In genomic region chr2L:468745-469358, dm6 we compare ENCODE assay signal across 5 fruit fly cellular contexts.
TF ChIP-seq lines count a peak whose summit lies in the region.

No protein-coding gene starts in this region.

- peak; percentile 11 for TF ChIP-seq CTCF in whole organism, embryonic (GFP tag; optimal IDR thresholded peaks at IDR 0.05; lab: Kevin White, UChicago)

TF ChIP-seq in whole organism, adult, 20 proteins besides CTCF, POLR2A, EP300 and RAD21 (continues in another document):
- TF ChIP-seq tj (GFP tag; optimal IDR thresholded peaks at IDR 0.05; lab: Kevin White, UChicago), result peak; percentile 60
- peak; percentile 18 for TF ChIP-seq CG7045 (GFP tag; optimal IDR thresholded peaks at IDR 0.05; lab: Kevin White, UChicago)
- TF ChIP-seq Mnt (GFP tag; optimal IDR thresholded peaks at IDR 0.05; lab: Kevin White, UChicago), result no peak
- TF ChIP-seq Clk (GFP tag; optimal IDR thresholded peaks at IDR 0.05; lab: Kevin White, UChicago), result no peak
- TF ChIP-seq CG33017 (tag; optimal IDR thresholded peaks at IDR 0.05; lab: Kevin White, UChicago), result peak; percentile 63
- TF ChIP-seq ovo (GFP tag; optimal IDR thresholded peaks at IDR 0.05; lab: Kevin White, UChicago), result no peak
- no peak for TF ChIP-seq bab1 (GFP tag; optimal IDR thresholded peaks at IDR 0.05; lab: Kevin White, UChicago)
- peak; percentile 48 for TF ChIP-seq CG5204 (GFP tag; optimal IDR thresholded peaks at IDR 0.05; lab: Kevin White, UChicago)
- TF ChIP-seq toe (GFP tag; optimal IDR thresholded peaks at IDR 0.05; lab: Kevin White, UChicago), result no peak
- peak; percentile 50 for TF ChIP-seq CG11617 (GFP tag; optimal IDR thresholded peaks at IDR 0.05; lab: Kevin White, UChicago)
- peak; percentile 14 for TF ChIP-seq pad (GFP tag; optimal IDR thresholded peaks at IDR 0.05; lab: Kevin White, UChicago)
- TF ChIP-seq cnc (optimal IDR thresholded peaks at IDR 0.05; lab: Kevin White, UChicago), result no peak
- TF ChIP-seq CG1620 (GFP tag; optimal IDR thresholded peaks at IDR 0.05; lab: Kevin White, UChicago), result no peak
- peak; percentile 32 for TF ChIP-seq Hr96 (GFP tag; optimal IDR thresholded peaks at IDR 0.05; lab: Kevin White, UChicago)
- TF ChIP-seq cic (GFP tag; optimal IDR thresholded peaks at IDR 0.05; lab: Kevin White, UChicago), result peak; percentile 84
- TF ChIP-seq CG12768 (GFP tag; optimal IDR thresholded peaks at IDR 0.05; lab: Kevin White, UChicago), result peak; percentile 65
- TF ChIP-seq CG7101 (tag; optimal IDR thresholded peaks at IDR 0.05; lab: Kevin White, UChicago), result peak; percentile 68
- TF ChIP-seq CG14711 (tag; optimal IDR thresholded peaks at IDR 0.05; lab: Kevin White, UChicago), result peak; percentile 74

TF ChIP-seq in whole organism, embryonic, 481 proteins besides CTCF, POLR2A, EP300 and RAD21 (continues in another document):
- TF ChIP-seq CG11723 (GFP tag; optimal IDR thresholded peaks at IDR 0.05; lab: Kevin White, UChicago) (peak; percentile 59), Scr (GFP tag; IDR thresholded peaks at IDR 0.05; lab: Robert Waterston, UW; ENCODE audit: partially characterized antibody) (no peak), NK7.1 (GFP tag; optimal IDR thresholded peaks at IDR 0.05; lab: Kevin White, UChicago) (peak; percentile 49), Fer2 (tag; optimal IDR thresholded peaks at IDR 0.05; lab: Kevin White, UChicago) (no peak), al (GFP tag; IDR thresholded peaks at IDR 0.05; lab: Robert Waterston, UW) (peak; percentile 56; the same call in 1 of the 2 replicates), yki (optimal IDR thresholded peaks at IDR 0.05; lab: Kevin White, UChicago) (no peak), CG17912 (GFP tag; optimal IDR thresholded peaks at IDR 0.05; lab: Kevin White, UChicago) (no peak), CG17568 (GFP tag; optimal IDR thresholded peaks at IDR 0.05; lab: Kevin White, UChicago) (peak; percentile 61), CG14441 (GFP tag; IDR thresholded peaks at IDR 0.05; lab: Robert Waterston, UW) (peak; percentile 74), CG7987 (GFP tag; optimal IDR thresholded peaks at IDR 0.05; lab: Kevin White, UChicago) (peak; percentile 17), Camta (GFP tag; optimal IDR thresholded peaks at IDR 0.05; lab: Kevin White, UChicago) (peak; percentile 66), Optix (GFP tag; IDR thresholded peaks at IDR 0.05; lab: Robert Waterston, UW) (peak; percentile 72), CG8944 (GFP tag; optimal IDR thresholded peaks at IDR 0.05; lab: Kevin White, UChicago) (peak; percentile 58), tx (GFP tag; optimal IDR thresholded peaks at IDR 0.05; lab: Kevin White, UChicago) (peak; percentile 23), jumu (GFP tag; optimal IDR thresholded peaks at IDR 0.05; lab: Kevin White, UChicago) (peak; percentile 69), CG2875 (GFP tag; optimal IDR thresholded peaks at IDR 0.05; lab: Kevin White, UChicago) (peak; percentile 76), CG15696 (tag; optimal IDR thresholded peaks at IDR 0.05; lab: Kevin White, UChicago) (no peak), Ravus (GFP tag; IDR thresholded peaks at IDR 0.05; lab: Robert Waterston, UW) (peak; percentile 31), oc (tag; optimal IDR thresholded peaks at IDR 0.05; lab: Kevin White, UChicago) (peak; percentile 81)

TF ChIP-seq in whole organism, prepupa, 60 proteins besides CTCF, POLR2A, EP300 and RAD21 (continues in another document):
- TF ChIP-seq net (GFP tag; optimal IDR thresholded peaks at IDR 0.05; lab: Kevin White, UChicago) (peak; percentile 76), pdm3 (GFP tag; optimal IDR thresholded peaks at IDR 0.05; lab: Kevin White, UChicago) (peak; percentile 55), topi (GFP tag; optimal IDR thresholded peaks at IDR 0.05; lab: Kevin White, UChicago) (peak; percentile 37), CG6854 (GFP tag; optimal IDR thresholded peaks at IDR 0.05; lab: Kevin White, UChicago) (no peak), Ets21C (GFP tag; optimal IDR thresholded peaks at IDR 0.05; lab: Kevin White, UChicago) (no peak), CG31627 (GFP tag; optimal IDR thresholded peaks at IDR 0.05; lab: Kevin White, UChicago) (peak; percentile 37), achi (GFP tag; optimal IDR thresholded peaks at IDR 0.05; lab: Kevin White, UChicago) (peak; percentile 43), Ets96B (tag; optimal IDR thresholded peaks at IDR 0.05; lab: Kevin White, UChicago) (peak; percentile 65), Eip78C (GFP tag; lab: Kevin White, UChicago) (peak; percentile 87), ss (GFP tag; optimal IDR thresholded peaks at IDR 0.05; lab: Kevin White, UChicago) (no peak), Hr4 (GFP tag; optimal IDR thresholded peaks at IDR 0.05; lab: Kevin White, UChicago) (peak; percentile 88), Sox14 (GFP tag; optimal IDR thresholded peaks at IDR 0.05; lab: Kevin White, UChicago) (peak; percentile 72), CG10631 (GFP tag; optimal IDR thresholded peaks at IDR 0.05; lab: Kevin White, UChicago) (peak; percentile 38), CG4318 (GFP tag; optimal IDR thresholded peaks at IDR 0.05; lab: Kevin White, UChicago) (peak; percentile 69), CG9139 (GFP tag; optimal IDR thresholded peaks at IDR 0.05; lab: Kevin White, UChicago) (no peak), CG6808 (GFP tag; optimal IDR thresholded peaks at IDR 0.05; lab: Kevin White, UChicago) (peak; percentile 45), CG8632 (GFP tag; optimal IDR thresholded peaks at IDR 0.05; lab: Kevin White, UChicago) (no peak), CG32006 (GFP tag; optimal IDR thresholded peaks at IDR 0.05; lab: Kevin White, UChicago) (peak; percentile 87), Smox (GFP tag; optimal IDR thresholded peaks at IDR 0.05; lab: Kevin White, UChicago) (peak; percentile 19), fd59A (GFP tag; optimal IDR thresholded peaks at IDR 0.05; lab: Kevin White, UChicago) (no peak)

TF ChIP-seq in whole organism, pupa, 21 proteins besides CTCF, POLR2A, EP300 and RAD21:
- TF ChIP-seq EcR (GFP tag; optimal IDR thresholded peaks at IDR 0.05; lab: Kevin White, UChicago) (no peak), CG9948 (tag; optimal IDR thresholded peaks at IDR 0.05; lab: Kevin White, UChicago) (peak; percentile 63), Pif1B (GFP tag; optimal IDR thresholded peaks at IDR 0.05; lab: Kevin White, UChicago) (peak; percentile 59), CG10348 (GFP tag; IDR thresholded peaks at IDR 0.05; lab: Robert Waterston, UW) (peak; percentile 21; the same call in 1 of the 2 replicates), CG32121 (GFP tag; IDR thresholded peaks at IDR 0.05; lab: Robert Waterston, UW) (peak; percentile 75), CG13204 (GFP tag; optimal IDR thresholded peaks at IDR 0.05; lab: Kevin White, UChicago) (peak; percentile 36), D1 (tag; optimal IDR thresholded peaks at IDR 0.05; lab: Kevin White, UChicago) (no peak), rn (GFP tag; IDR thresholded peaks at IDR 0.05; lab: Robert Waterston, UW) (peak; percentile 49; the same call in 1 of the 2 replicates), Pif1A (GFP tag; optimal IDR thresholded peaks at IDR 0.05; lab: Kevin White, UChicago) (peak; percentile 58), CG8159 (tag; optimal IDR thresholded peaks at IDR 0.05; lab: Kevin White, UChicago) (peak; percentile 56), CG17806 (tag; optimal IDR thresholded peaks at IDR 0.05; lab: Kevin White, UChicago) (peak; percentile 61), CG8301 (tag; optimal IDR thresholded peaks at IDR 0.05; lab: Kevin White, UChicago) (peak; percentile 82), CG4496 (GFP tag; IDR thresholded peaks at IDR 0.05; lab: Robert Waterston, UW) (peak; percentile 85), fd96Ca (GFP tag; IDR thresholded peaks at IDR 0.05; lab: Robert Waterston, UW) (peak; percentile 86), Ets98B (GFP tag; IDR thresholded peaks at IDR 0.05; lab: Robert Waterston, UW) (peak; percentile 79), CG12605 (GFP tag; IDR thresholded peaks at IDR 0.05; lab: Robert Waterston, UW) (peak; percentile 81), gl (tag; optimal IDR thresholded peaks at IDR 0.05; lab: Kevin White, UChicago) (no peak), CG14655 (GFP tag; optimal IDR thresholded peaks at IDR 0.05; lab: Kevin White, UChicago) (peak; percentile 87), CG15710 (tag; optimal IDR thresholded peaks at IDR 0.05; lab: Kevin White, UChicago) (peak; percentile 23), CG34367 (tag; optimal IDR thresholded peaks at IDR 0.05; lab: Kevin White, UChicago) (peak; percentile 38), Snoo (tag; optimal IDR thresholded peaks at IDR 0.05; lab: Kevin White, UChicago) (no peak)

TF ChIP-seq in whole organism, wandering third instar larva, 38 proteins besides CTCF, POLR2A, EP300 and RAD21 (continues in another document):
- TF ChIP-seq Vsx2 (GFP tag; optimal IDR thresholded peaks at IDR 0.05; lab: Kevin White, UChicago; ENCODE audit: partially characterized antibody) (no peak), psq (GFP tag; optimal IDR thresholded peaks at IDR 0.05; lab: Kevin White, UChicago) (peak; percentile 70), sv (GFP tag; optimal IDR thresholded peaks at IDR 0.05; lab: Kevin White, UChicago) (peak; percentile 16), dmrt93B (GFP tag; optimal IDR thresholded peaks at IDR 0.05; lab: Kevin White, UChicago) (peak; percentile 17), h (GFP tag; optimal IDR thresholded peaks at IDR 0.05; lab: Kevin White, UChicago) (peak; percentile 65), rgr (GFP tag; optimal IDR thresholded peaks at IDR 0.05; lab: Kevin White, UChicago) (peak; percentile 60), ey (GFP tag; optimal IDR thresholded peaks at IDR 0.05; lab: Kevin White, UChicago) (peak; percentile 67), N (GFP tag; optimal IDR thresholded peaks at IDR 0.05; lab: Kevin White, UChicago) (no peak), jim (GFP tag; optimal IDR thresholded peaks at IDR 0.05; lab: Kevin White, UChicago) (no peak), tai (GFP tag; optimal IDR thresholded peaks at IDR 0.05; lab: Kevin White, UChicago) (no peak), Jra (GFP tag; optimal IDR thresholded peaks at IDR 0.05; lab: Kevin White, UChicago) (no peak), Dif (GFP tag; optimal IDR thresholded peaks at IDR 0.05; lab: Kevin White, UChicago; ENCODE audit: partially characterized antibody) (no peak), Hr78 (GFP tag; optimal IDR thresholded peaks at IDR 0.05; lab: Kevin White, UChicago) (no peak), Sp1 (GFP tag; optimal IDR thresholded peaks at IDR 0.05; lab: Kevin White, UChicago) (peak; percentile 60), CrebA (GFP tag; optimal IDR thresholded peaks at IDR 0.05; lab: Kevin White, UChicago; ENCODE audit: borderline replicate concordance) (no peak), pan (optimal IDR thresholded peaks at IDR 0.05; lab: Kevin White, UChicago) (no peak), CG9705 (GFP tag; optimal IDR thresholded peaks at IDR 0.05; lab: Kevin White, UChicago) (no peak), OdsH (GFP tag; optimal IDR thresholded peaks at IDR 0.05; lab: Kevin White, UChicago) (peak; percentile 42), Mio (GFP tag; optimal IDR thresholded peaks at IDR 0.05; lab: Kevin White, UChicago) (no peak), Hnf4 (GFP tag; optimal IDR thresholded peaks at IDR 0.05; lab: Kevin White, UChicago) (peak; percentile 51), Myc (optimal IDR thresholded peaks at IDR 0.05; lab: Kevin White, UChicago) (no peak), brk (GFP tag; optimal IDR thresholded peaks at IDR 0.05; lab: Kevin White, UChicago) (no peak), Rel (GFP tag; optimal IDR thresholded peaks at IDR 0.05; lab: Kevin White, UChicago) (peak; percentile 66), Rel (tag; optimal IDR thresholded peaks at IDR 0.05; lab: Kevin White, UChicago) (peak; percentile 44)
